Fruit fly (Drosophila melanogaster): ENCODE data around the gene spen.

The spen gene

DNA sequence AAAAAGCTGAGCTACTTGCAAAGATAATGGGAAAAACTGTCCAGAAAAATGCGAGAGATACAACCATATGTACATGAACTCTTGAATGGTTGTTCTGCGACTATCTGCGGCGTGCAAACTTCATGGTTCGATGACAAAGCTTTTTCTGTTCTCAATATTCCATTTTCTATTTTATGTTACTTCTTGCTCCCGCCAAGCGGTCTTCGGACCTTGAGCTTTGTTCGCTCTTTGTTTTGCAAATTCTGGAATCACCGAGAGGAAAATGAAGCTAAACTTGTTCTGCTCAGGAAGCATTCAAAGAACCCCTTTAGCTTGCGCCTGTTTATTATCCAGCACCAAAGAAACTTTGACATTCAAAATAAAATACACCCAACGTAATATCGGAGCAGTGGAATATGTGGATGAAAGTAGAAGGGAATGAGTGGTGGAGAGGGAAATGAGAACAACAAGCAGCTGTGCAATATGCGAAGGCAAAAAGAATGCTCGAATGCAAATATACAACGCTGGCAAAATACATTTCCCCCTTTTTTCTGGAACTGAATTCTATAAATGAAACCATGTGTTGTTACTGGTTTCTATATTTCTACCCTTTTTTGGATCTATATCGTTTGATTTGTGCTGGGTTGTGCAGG, 9.6 kb downstream of the spen start:
- TF ChIP-seq danr (GFP tag; IDR thresholded peaks at IDR 0.05) (no peak), CG17328 (GFP tag; IDR thresholded peaks at IDR 0.05) (no peak), nom (GFP tag; optimal IDR thresholded peaks at IDR 0.05) (peak; percentile 93), eve (GFP tag; optimal IDR thresholded peaks at IDR 0.05) (no peak), CG7556 (GFP tag; optimal IDR thresholded peaks at IDR 0.05) (no peak), CG5180 (GFP tag; optimal IDR thresholded peaks at IDR 0.05) (no peak), CG1602 (GFP tag; optimal IDR thresholded peaks at IDR 0.05) (no peak), dysf (GFP tag; IDR thresholded peaks at IDR 0.05) (no peak), CG17568 (GFP tag; optimal IDR thresholded peaks at IDR 0.05) (no peak), ap (GFP tag; IDR thresholded peaks at IDR 0.05) (no peak), CG10321 (GFP tag; IDR thresholded peaks at IDR 0.05) (no peak), CG3995 (GFP tag; optimal IDR thresholded peaks at IDR 0.05) (no peak), bsh (GFP tag; optimal IDR thresholded peaks at IDR 0.05) (peak in 1 of 2 experiments; percentile 28), CG14441 (GFP tag; IDR thresholded peaks at IDR 0.05) (no peak), CG13894 (tag; optimal IDR thresholded peaks at IDR 0.05) (peak; percentile 20), Chrac-16 (GFP tag; optimal IDR thresholded peaks at IDR 0.05) (no peak), CG2875 (GFP tag; optimal IDR thresholded peaks at IDR 0.05) (no peak), Poxn (GFP tag; IDR thresholded peaks at IDR 0.05) (no peak), nmo (GFP tag; optimal IDR thresholded peaks at IDR 0.05) (no peak)

dm6 chr2L:170383-170782, 11.6 kb downstream of the spen start:
- TF ChIP-seq mirr (GFP tag; optimal IDR thresholded peaks at IDR 0.05), result peak; percentile 77
- TF ChIP-seq CG9437 (GFP tag; optimal IDR thresholded peaks at IDR 0.05), result peak; percentile 10
- TF ChIP-seq fd96Cb (tag; optimal IDR thresholded peaks at IDR 0.05), result no peak
- TF ChIP-seq lab (GFP tag; optimal IDR thresholded peaks at IDR 0.05), result peak; percentile 13
- peak; percentile 91 for TF ChIP-seq exex (tag; optimal IDR thresholded peaks at IDR 0.05)
- TF ChIP-seq CG34376 (GFP tag; optimal IDR thresholded peaks at IDR 0.05), result peak; percentile 22
- TF ChIP-seq sens (GFP tag), result peak; percentile 40
- no peak for TF ChIP-seq CG7745 (tag; optimal IDR thresholded peaks at IDR 0.05)
- peak; percentile 21 for TF ChIP-seq CG13296 (GFP tag; optimal IDR thresholded peaks at IDR 0.05)
- TF ChIP-seq mam (GFP tag; optimal IDR thresholded peaks at IDR 0.05), result no peak
- TF ChIP-seq eve (GFP tag; optimal IDR thresholded peaks at IDR 0.05), result peak in 1 of 2 experiments; percentile 10
- peak; percentile 55 for TF ChIP-seq grn (GFP tag; optimal IDR thresholded peaks at IDR 0.05)
- peak; percentile 61 for TF ChIP-seq Med (GFP tag)
- TF ChIP-seq B-H2 (GFP tag; optimal IDR thresholded peaks at IDR 0.05), result peak; percentile 13
- no peak for TF ChIP-seq CG10979 (tag; optimal IDR thresholded peaks at IDR 0.05)
- TF ChIP-seq Dfd (GFP tag; optimal IDR thresholded peaks at IDR 0.05), result no peak
- TF ChIP-seq sd (tag; optimal IDR thresholded peaks at IDR 0.05), result peak; percentile 21
- TF ChIP-seq lbe (GFP tag; optimal IDR thresholded peaks at IDR 0.05), result peak; percentile 29
- TF ChIP-seq sug (tag; optimal IDR thresholded peaks at IDR 0.05), result peak; percentile 33
- peak; percentile 15 for TF ChIP-seq CG2678 (tag; optimal IDR thresholded peaks at IDR 0.05)
- TF ChIP-seq Neu2 (GFP tag; optimal IDR thresholded peaks at IDR 0.05; ENCODE audit: borderline replicate concordance), result no peak
- peak in 1 of 2 experiments; percentile 69 for TF ChIP-seq Pdp1 (GFP tag; optimal IDR thresholded peaks at IDR 0.05)
